Fruit fly (Drosophila melanogaster) whole organism, prepupa: Measurements from ENCODE around the gene Lgr3.

ENCODE experiments used
- CG3032 ChIP-seq: fragments of 200-800 bp; optimal IDR thresholded peaks from 2 replicates; lab custom pipeline; 2019; ENCODE audit warnings: missing biosample characterization, mild to moderate bottlenecking, missing genetic modification characterization, moderate library complexity
- CG8319 ChIP-seq: fragments of 200-800 bp; sonication (Bioruptor generic); optimal IDR thresholded peaks from 3 replicates; lab custom pipeline; 2016; ENCODE audit warnings: missing biosample characterization, missing genetic modification characterization
- Sox102F ChIP-seq: fragments of 200-800 bp; sonication (Bioruptor generic); optimal IDR thresholded peaks from 2 replicates; lab custom pipeline; 2016; ENCODE audit warnings: missing biosample characterization, mild to moderate bottlenecking, missing genetic modification characterization

DNA sequence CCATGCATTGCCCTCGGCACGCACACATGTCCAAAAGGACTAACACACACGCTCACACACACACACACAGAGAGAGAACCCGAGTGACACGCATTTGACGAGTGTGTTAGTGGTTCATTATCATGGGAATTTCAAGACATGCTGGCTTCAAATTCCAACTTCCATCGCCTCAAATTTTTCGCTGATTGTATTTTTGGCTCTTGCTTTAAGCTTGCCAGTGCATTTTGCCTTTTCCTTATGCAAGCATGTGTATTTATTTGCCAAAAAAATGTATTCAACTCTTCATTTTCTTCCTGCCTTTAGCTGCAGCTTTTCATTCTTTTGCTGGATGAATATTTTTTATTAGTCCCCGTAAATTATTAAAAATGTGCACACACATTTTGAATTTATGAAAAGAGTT, 58.2 kb downstream of the Lgr3 start:
- TF ChIP-seq Sox102F (GFP tag; lab: Kevin White, UChicago): no peak
- no peak for TF ChIP-seq CG8319 (GFP tag; lab: Kevin White, UChicago)
- no peak for TF ChIP-seq CG3032 (tag; lab: Kevin White, UChicago)
